ENCODE assay signal across 1 fruit fly cellular context in the genomic region with DNA sequence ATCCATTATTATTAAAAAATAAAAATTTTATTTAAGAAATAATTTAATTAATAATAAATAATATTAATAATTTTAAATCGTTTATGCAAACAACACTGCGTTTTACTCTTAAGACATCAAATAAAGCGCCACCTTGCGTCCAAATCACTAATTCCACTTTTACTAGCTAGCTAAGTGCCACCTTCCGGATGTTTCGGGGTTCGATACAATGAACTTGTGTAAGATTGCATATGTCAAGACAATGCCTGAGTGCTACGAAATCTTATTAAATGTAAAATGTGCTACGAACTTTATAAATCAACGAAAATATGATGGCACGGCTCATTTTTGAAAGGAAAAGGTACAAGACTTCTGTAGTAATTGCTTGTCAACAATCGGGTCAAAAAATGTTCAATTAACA.
TF ChIP-seq lines count a peak whose summit lies in the region.

No protein-coding gene starts in this region.

TF ChIP-seq in whole organism, embryonic, 481 proteins besides CTCF, POLR2A, EP300 and RAD21 (continued from another document and continues in another):
- TF ChIP-seq CG30403 (GFP tag; optimal IDR thresholded peaks at IDR 0.05; lab: Kevin White, UChicago) (peak; percentile 67), Atf6 (GFP tag; IDR thresholded peaks at IDR 0.05; lab: Robert Waterston, UW) (no peak), ind (GFP tag; optimal IDR thresholded peaks at IDR 0.05; lab: Kevin White, UChicago) (peak; percentile 69), HmgZ (tag; optimal IDR thresholded peaks at IDR 0.05; lab: Kevin White, UChicago) (peak; percentile 86), crol (GFP tag; IDR thresholded peaks at IDR 0.05; lab: Robert Waterston, UW) (no peak), ro (GFP tag; IDR thresholded peaks at IDR 0.05; lab: Robert Waterston, UW) (no peak), CG5245 (GFP tag; optimal IDR thresholded peaks at IDR 0.05; lab: Kevin White, UChicago) (peak; percentile 58), CG17612 (GFP tag; IDR thresholded peaks at IDR 0.05; lab: Robert Waterston, UW) (0 out of 2 replicates have a peak, but pooled peaks have one; percentile 50), CG17568 (GFP tag; optimal IDR thresholded peaks at IDR 0.05; lab: Kevin White, UChicago) (no peak), CG9876 (GFP tag; optimal IDR thresholded peaks at IDR 0.05; lab: Kevin White, UChicago) (peak; percentile 86), CG10462 (GFP tag; optimal IDR thresholded peaks at IDR 0.05; lab: Kevin White, UChicago) (peak; percentile 26), CG5180 (GFP tag; optimal IDR thresholded peaks at IDR 0.05; lab: Kevin White, UChicago) (no peak), MTF-1 (GFP tag; optimal IDR thresholded peaks at IDR 0.05; lab: Kevin White, UChicago; ENCODE audit: borderline replicate concordance) (peak; percentile 21), pfk (GFP tag; optimal IDR thresholded peaks at IDR 0.05; lab: Kevin White, UChicago) (peak; percentile 27), CG3281 (GFP tag; optimal IDR thresholded peaks at IDR 0.05; lab: Kevin White, UChicago) (peak; percentile 3), Drgx (GFP tag; IDR thresholded peaks at IDR 0.05; lab: Robert Waterston, UW) (no peak), NFAT (GFP tag; IDR thresholded peaks at IDR 0.05; lab: Robert Waterston, UW) (peak; percentile 67; the same call in 1 of the 2 replicates), tap (tag; optimal IDR thresholded peaks at IDR 0.05; lab: Kevin White, UChicago) (peak; percentile 46), grn (GFP tag; optimal IDR thresholded peaks at IDR 0.05; lab: Kevin White, UChicago) (peak; percentile 3), CG15479 (GFP tag; optimal IDR thresholded peaks at IDR 0.05; lab: Kevin White, UChicago) (no peak), CG9932 (GFP tag; IDR thresholded peaks at IDR 0.05; lab: Robert Waterston, UW) (peak; percentile 85), E2f2 (GFP tag; IDR thresholded peaks at IDR 0.05; lab: Robert Waterston, UW) (peak; percentile 74), CG12769 (tag; optimal IDR thresholded peaks at IDR 0.05; lab: Kevin White, UChicago) (peak; percentile 62), usp (GFP tag; optimal IDR thresholded peaks at IDR 0.05; lab: Kevin White, UChicago) (no peak), CG9727 (GFP tag; optimal IDR thresholded peaks at IDR 0.05; lab: Kevin White, UChicago) (peak; percentile 24), lilli (GFP tag; optimal IDR thresholded peaks at IDR 0.05; lab: Kevin White, UChicago) (peak; percentile 69), Myb (GFP tag; optimal IDR thresholded peaks at IDR 0.05; lab: Kevin White, UChicago) (peak; percentile 87), CG1647 (GFP tag; optimal IDR thresholded peaks at IDR 0.05; lab: Kevin White, UChicago) (peak; percentile 79), CG13624 (GFP tag; optimal IDR thresholded peaks at IDR 0.05; lab: Kevin White, UChicago) (peak; percentile 64), Nf-YA (GFP tag; IDR thresholded peaks at IDR 0.05; lab: Robert Waterston, UW) (no peak), CG4404 (GFP tag; IDR thresholded peaks at IDR 0.05; lab: Robert Waterston, UW) (no peak), CG14441 (GFP tag; IDR thresholded peaks at IDR 0.05; lab: Robert Waterston, UW) (no peak), CG2875 (GFP tag; optimal IDR thresholded peaks at IDR 0.05; lab: Kevin White, UChicago) (peak; percentile 53), YL-1 (GFP tag; optimal IDR thresholded peaks at IDR 0.05; lab: Kevin White, UChicago) (no peak), z (GFP tag; IDR thresholded peaks at IDR 0.05; lab: Robert Waterston, UW) (no peak), CG6272 (GFP tag; IDR thresholded peaks at IDR 0.05; lab: Robert Waterston, UW) (no peak), CG6813 (GFP tag; optimal IDR thresholded peaks at IDR 0.05; lab: Kevin White, UChicago) (peak; percentile 3), vnd (GFP tag; IDR thresholded peaks at IDR 0.05; lab: Robert Waterston, UW; ENCODE audit: partially characterized antibody) (no peak), CG4854 (GFP tag; optimal IDR thresholded peaks at IDR 0.05; lab: Kevin White, UChicago) (peak; percentile 47), CG17359 (tag; optimal IDR thresholded peaks at IDR 0.05; lab: Kevin White, UChicago) (peak; percentile 71), ranshi (GFP tag; IDR thresholded peaks at IDR 0.05; lab: Robert Waterston, UW) (peak; percentile 62; the same call in 1 of the 2 replicates), crc (GFP tag; optimal IDR thresholded peaks at IDR 0.05; lab: Kevin White, UChicago) (no peak), bbx (GFP tag; IDR thresholded peaks at IDR 0.05; lab: Robert Waterston, UW; ENCODE audit: partially characterized antibody) (no peak), CG4707 (GFP tag; optimal IDR thresholded peaks at IDR 0.05; lab: Kevin White, UChicago) (peak; percentile 39), kah (GFP tag; optimal IDR thresholded peaks at IDR 0.05; lab: Kevin White, UChicago) (no peak), unpg (GFP tag; optimal IDR thresholded peaks at IDR 0.05; lab: Kevin White, UChicago) (peak; percentile 60), CG8290 (GFP tag; optimal IDR thresholded peaks at IDR 0.05; lab: Kevin White, UChicago) (peak; percentile 85), CG8290 (tag; optimal IDR thresholded peaks at IDR 0.05; lab: Kevin White, UChicago) (peak in 1 of 2 experiments; percentile 94), CG15601 (tag; optimal IDR thresholded peaks at IDR 0.05; lab: Kevin White, UChicago) (peak; percentile 75), CG11696 (GFP tag; IDR thresholded peaks at IDR 0.05; lab: Robert Waterston, UW) (no peak), CG11504 (tag; optimal IDR thresholded peaks at IDR 0.05; lab: Kevin White, UChicago) (peak; percentile 68), CG14965 (GFP tag; optimal IDR thresholded peaks at IDR 0.05; lab: Kevin White, UChicago; ENCODE audit: borderline replicate concordance) (peak; percentile 17), pros (GFP tag; optimal IDR thresholded peaks at IDR 0.05; lab: Kevin White, UChicago) (peak; percentile 14), chif (GFP tag; optimal IDR thresholded peaks at IDR 0.05; lab: Kevin White, UChicago) (peak; percentile 65 to 79), pita (GFP tag; optimal IDR thresholded peaks at IDR 0.05; lab: Kevin White, UChicago) (peak; percentile 64), Fer2 (tag; optimal IDR thresholded peaks at IDR 0.05; lab: Kevin White, UChicago) (peak; percentile 0), sna (GFP tag; IDR thresholded peaks at IDR 0.05; lab: Robert Waterston, UW; ENCODE audit: partially characterized antibody) (no peak), Sox100B (GFP tag; optimal IDR thresholded peaks at IDR 0.05; lab: Kevin White, UChicago) (no peak), hbn (GFP tag; IDR thresholded peaks at IDR 0.05; lab: Robert Waterston, UW; ENCODE audit: partially characterized antibody) (no peak), gfzf (GFP tag; optimal IDR thresholded peaks at IDR 0.05; lab: Kevin White, UChicago) (peak; percentile 39), pho (GFP tag; optimal IDR thresholded peaks at IDR 0.05; lab: Kevin White, UChicago) (peak; percentile 60), NC2β (GFP tag; optimal IDR thresholded peaks at IDR 0.05; lab: Kevin White, UChicago) (peak; percentile 58), nom (GFP tag; optimal IDR thresholded peaks at IDR 0.05; lab: Kevin White, UChicago) (no peak), CG7928 (GFP tag; optimal IDR thresholded peaks at IDR 0.05; lab: Kevin White, UChicago) (peak; percentile 43), Lpt (GFP tag; optimal IDR thresholded peaks at IDR 0.05; lab: Kevin White, UChicago) (no peak), oc (tag; optimal IDR thresholded peaks at IDR 0.05; lab: Kevin White, UChicago) (peak; percentile 82), CG18619 (GFP tag; optimal IDR thresholded peaks at IDR 0.05; lab: Kevin White, UChicago) (no peak), CG7963 (GFP tag; IDR thresholded peaks at IDR 0.05; lab: Robert Waterston, UW; ENCODE audit: partially characterized antibody) (no peak), bab2 (GFP tag; optimal IDR thresholded peaks at IDR 0.05; lab: Kevin White, UChicago) (peak; percentile 66), CG13775 (GFP tag; optimal IDR thresholded peaks at IDR 0.05; lab: Kevin White, UChicago) (peak; percentile 46), Dek (tag; optimal IDR thresholded peaks at IDR 0.05; lab: Kevin White, UChicago) (peak; percentile 78), bsh (GFP tag; optimal IDR thresholded peaks at IDR 0.05; lab: Kevin White, UChicago) (peak in 1 of 2 experiments; percentile 53), H2.0 (GFP tag; IDR thresholded peaks at IDR 0.05; lab: Robert Waterston, UW) (peak; percentile 49; the same call in 1 of the 2 replicates), tll (GFP tag; optimal IDR thresholded peaks at IDR 0.05; lab: Kevin White, UChicago) (peak in 1 of 2 experiments; percentile 34), bigmax (GFP tag; optimal IDR thresholded peaks at IDR 0.05; lab: Kevin White, UChicago) (no peak), CG1529 (GFP tag; optimal IDR thresholded peaks at IDR 0.05; lab: Kevin White, UChicago) (no peak), vvl (GFP tag; IDR thresholded peaks at IDR 0.05; lab: Robert Waterston, UW) (peak; percentile 78), CG3407 (GFP tag; optimal IDR thresholded peaks at IDR 0.05; lab: Kevin White, UChicago) (peak; percentile 42), Pdp1 (GFP tag; optimal IDR thresholded peaks at IDR 0.05; lab: Kevin White, UChicago) (peak; percentile 71 to 74), CG10147 (GFP tag; optimal IDR thresholded peaks at IDR 0.05; lab: Kevin White, UChicago) (peak; percentile 50), Atf3 (GFP tag; optimal IDR thresholded peaks at IDR 0.05; lab: Kevin White, UChicago) (peak; percentile 42), CG10654 (GFP tag; optimal IDR thresholded peaks at IDR 0.05; lab: Kevin White, UChicago) (peak; percentile 64), CG10565 (GFP tag; optimal IDR thresholded peaks at IDR 0.05; lab: Kevin White, UChicago) (no peak), Hand (GFP tag; optimal IDR thresholded peaks at IDR 0.05; lab: Kevin White, UChicago) (no peak), sim (GFP tag; IDR thresholded peaks at IDR 0.05; lab: Robert Waterston, UW) (no peak), CG7786 (GFP tag; optimal IDR thresholded peaks at IDR 0.05; lab: Kevin White, UChicago) (peak; percentile 52), cad (GFP tag; optimal IDR thresholded peaks at IDR 0.05; lab: Kevin White, UChicago) (no peak), CG15269 (tag; optimal IDR thresholded peaks at IDR 0.05; lab: Kevin White, UChicago) (peak; percentile 60), gcm2 (GFP tag; optimal IDR thresholded peaks at IDR 0.05; lab: Kevin White, UChicago) (peak; percentile 14), CrebB (tag; optimal IDR thresholded peaks at IDR 0.05; lab: Kevin White, UChicago) (no peak), row (GFP tag; IDR thresholded peaks at IDR 0.05; lab: Robert Waterston, UW) (peak; percentile 69), lbe (GFP tag; optimal IDR thresholded peaks at IDR 0.05; lab: Kevin White, UChicago) (no peak), ase (GFP tag; IDR thresholded peaks at IDR 0.05; lab: Robert Waterston, UW) (peak; percentile 39; the same call in 1 of the 3 replicates), al (GFP tag; IDR thresholded peaks at IDR 0.05; lab: Robert Waterston, UW) (peak; percentile 22; the same call in 1 of the 2 replicates), Fer1 (GFP tag; optimal IDR thresholded peaks at IDR 0.05; lab: Kevin White, UChicago) (peak; percentile 31), CG7357 (GFP tag; IDR thresholded peaks at IDR 0.05; lab: Robert Waterston, UW) (no peak), Dbx (GFP tag; IDR thresholded peaks at IDR 0.05; lab: Robert Waterston, UW) (peak; percentile 77), Elba2 (GFP tag; optimal IDR thresholded peaks at IDR 0.05; lab: Kevin White, UChicago) (peak; percentile 40), CG32532 (GFP tag; IDR thresholded peaks at IDR 0.05; lab: Robert Waterston, UW) (peak; percentile 85), Dad (GFP tag; optimal IDR thresholded peaks at IDR 0.05; lab: Kevin White, UChicago) (peak; percentile 53), nmo (GFP tag; optimal IDR thresholded peaks at IDR 0.05; lab: Kevin White, UChicago) (peak; percentile 80), Hsf (GFP tag; optimal IDR thresholded peaks at IDR 0.05; lab: Kevin White, UChicago) (peak; percentile 78), CG13424 (tag; optimal IDR thresholded peaks at IDR 0.05; lab: Kevin White, UChicago) (peak; percentile 55), CG34422 (GFP tag; IDR thresholded peaks at IDR 0.05; lab: Robert Waterston, UW) (peak; percentile 65; the same call in 2 of the 3 replicates), CG1233 (GFP tag; optimal IDR thresholded peaks at IDR 0.05; lab: Kevin White, UChicago) (peak; percentile 17), zfh2 (GFP tag; optimal IDR thresholded peaks at IDR 0.05; lab: Kevin White, UChicago) (peak; percentile 78), corto (GFP tag; optimal IDR thresholded peaks at IDR 0.05; lab: Kevin White, UChicago) (no peak), stwl (tag; optimal IDR thresholded peaks at IDR 0.05; lab: Kevin White, UChicago) (peak; percentile 88), Ada2b (GFP tag; IDR thresholded peaks at IDR 0.05; lab: Robert Waterston, UW) (peak; percentile 48), ewg (GFP tag; optimal IDR thresholded peaks at IDR 0.05; lab: Kevin White, UChicago) (peak; percentile 39), Neu2 (GFP tag; optimal IDR thresholded peaks at IDR 0.05; lab: Kevin White, UChicago; ENCODE audit: borderline replicate concordance) (no peak), run (tag; optimal IDR thresholded peaks at IDR 0.05; lab: Kevin White, UChicago) (no peak), luna (GFP tag; optimal IDR thresholded peaks at IDR 0.05; lab: Kevin White, UChicago) (peak; percentile 48), slp2 (GFP tag; optimal IDR thresholded peaks at IDR 0.05; lab: Kevin White, UChicago) (peak; percentile 53), Trl (optimal IDR thresholded peaks at IDR 0.05; lab: Kevin White, UChicago) (no peak), Trl (GFP tag; optimal IDR thresholded peaks at IDR 0.05; lab: Kevin White, UChicago) (peak; percentile 70), CG32772 (GFP tag; IDR thresholded peaks at IDR 0.05; lab: Robert Waterston, UW) (peak; percentile 32; the same call in 1 of the 2 replicates), CG2712 (tag; optimal IDR thresholded peaks at IDR 0.05; lab: Kevin White, UChicago) (peak; percentile 74), tin (GFP tag; optimal IDR thresholded peaks at IDR 0.05; lab: Kevin White, UChicago) (peak; percentile 74), Abd-B (GFP tag; optimal IDR thresholded peaks at IDR 0.05; lab: Kevin White, UChicago) (peak; percentile 95), esg (GFP tag; conservative IDR thresholded peaks at IDR 0.05; lab: Robert Waterston, UW) (peak; percentile 36), sd (tag; optimal IDR thresholded peaks at IDR 0.05; lab: Kevin White, UChicago) (peak; percentile 54), Aef1 (GFP tag; IDR thresholded peaks at IDR 0.05; lab: Robert Waterston, UW) (peak; percentile 60; the same call in 2 of the 3 replicates), shn (GFP tag; optimal IDR thresholded peaks at IDR 0.05; lab: Kevin White, UChicago) (peak; percentile 73), Asciz (GFP tag; optimal IDR thresholded peaks at IDR 0.05; lab: Kevin White, UChicago) (no peak), CG2120 (GFP tag; optimal IDR thresholded peaks at IDR 0.05; lab: Kevin White, UChicago) (peak; percentile 71)
